Worm (Caenorhabditis elegans): ENCODE results near the gene C54F6.18.

- TF ChIP-seq dpl-1 (GFP tag; optimal IDR thresholded peaks at IDR 0.05) (no peak), nhr-80 (tag; optimal IDR thresholded peaks at IDR 0.05) (no peak), cebp-1 (GFP tag; IDR thresholded peaks at IDR 0.05) (no peak), cebp-1 (tag; optimal IDR thresholded peaks at IDR 0.05) (no peak), pha-4 (tag; optimal IDR thresholded peaks at IDR 0.05) (no peak)
Measured at ce11 chrV:7523392-7523791, 2.4 kb upstream of the C54F6.18 start, which contains the start of gene C54F6.6.
